Worm (Caenorhabditis elegans) whole organism, L1 larva: ENCODE measurements around the gene spe-6.
A peak's percentile ranks its signal among the peaks of the same experiment; 100 is the strongest.

Experiments used
- C04F5.9 ChIP-seq: sonication (generic microtip); optimal IDR thresholded peaks from 2 replicates; lab custom pipeline; 2016; ENCODE audit warnings: missing genetic modification characterization, missing compliant biosample characterization
- C16A3.4 ChIP-seq: fragments of 150-350 bp; optimal IDR thresholded peaks from 2 replicates; lab custom pipeline; 2014; ENCODE audit warnings: missing biosample characterization, missing genetic modification characterization
- C34B4.2 ChIP-seq: sonication (generic microtip); optimal IDR thresholded peaks from 2 replicates; lab custom pipeline; 2017; ENCODE audit warnings: mild to moderate bottlenecking, missing genetic modification characterization, missing compliant biosample characterization
- F16B12.6 ChIP-seq: fragments of 150-350 bp; optimal IDR thresholded peaks from 2 replicates; lab custom pipeline; 2014; ENCODE audit warnings: missing biosample characterization, missing genetic modification characterization
- aha-1 ChIP-seq: fragments of 150-350 bp; optimal IDR thresholded peaks from 2 replicates; lab custom pipeline; 2014; ENCODE audit warnings: missing biosample characterization, missing genetic modification characterization
- alr-1 ChIP-seq: fragments of 200-800 bp; sonication (Bioruptor generic); optimal IDR thresholded peaks from 2 replicates; lab custom pipeline; 2018; ENCODE audit warnings: borderline replicate concordance, mild to moderate bottlenecking, missing genetic modification characterization, missing compliant biosample characterization
- blmp-1 ChIP-seq: fragments of 150-350 bp; optimal IDR thresholded peaks from 2 replicates; lab custom pipeline; 2014; ENCODE audit warnings: missing biosample characterization, missing genetic modification characterization
- ceh-63 ChIP-seq: fragments of 200-800 bp; sonication (Bioruptor generic); optimal IDR thresholded peaks from 2 replicates; lab custom pipeline; 2018; ENCODE audit warnings: mild to moderate bottlenecking, missing genetic modification characterization, missing compliant biosample characterization
- ceh-88 ChIP-seq: fragments of 200-800 bp; sonication (Bioruptor generic); IDR thresholded peaks from 2 replicates; pipeline ENCODE4 v1.3.6; 2022; ENCODE audit warnings: missing genetic modification characterization, missing compliant biosample characterization
- dpl-1 ChIP-seq, 3 experiments: fragments of 150-350 bp in 2 of 3; sonication (generic microtip) in 1 of 3; optimal IDR thresholded peaks; 2 replicates each; lab custom pipeline; 2014 to 2017; ENCODE audit warnings: missing biosample characterization in 3 of 3, missing genetic modification characterization in 3 of 3, missing genetic modification reagents in 3 of 3
- dsc-1 ChIP-seq: sonication (generic microtip); optimal IDR thresholded peaks from 2 replicates; lab custom pipeline; 2016; ENCODE audit warnings: mild to moderate bottlenecking, missing genetic modification characterization, missing compliant biosample characterization
- efl-1 ChIP-seq, 4 experiments: fragments of 150-350 bp; optimal IDR thresholded peaks in 3 of 4; peaks in 1 of 4; 1 replicate in 1 of 4; 2 replicates in 3 of 4; lab custom pipeline; 2014; ENCODE audit warnings: missing biosample characterization in 2 of 4, missing genetic modification characterization in 2 of 4, missing genetic modification reagents in 2 of 4
- egl-13 ChIP-seq: sonication (generic microtip); optimal IDR thresholded peaks from 2 replicates; lab custom pipeline; 2016; ENCODE audit warnings: missing genotype, missing genetic modification reagents, missing genetic modification characterization, missing compliant biosample characterization
- elt-2 ChIP-seq: sonication (generic microtip); optimal IDR thresholded peaks from 2 replicates; lab custom pipeline; 2016; ENCODE audit warnings: missing genetic modification characterization, mild to moderate bottlenecking, inconsistent platforms, missing compliant biosample characterization, missing genetic modification reagents
- elt-3 ChIP-seq, 6 experiments: fragments of 150-350 bp in 1 of 6; sonication (generic microtip); optimal IDR thresholded peaks; 2 replicates each; lab custom pipeline; 2017 to 2018; ENCODE audit warnings: missing biosample characterization in 6 of 6, missing genetic modification characterization in 6 of 6, inconsistent platforms in 1 of 6
- grh-1 ChIP-seq: fragments of 200-800 bp; sonication (Bioruptor generic); IDR thresholded peaks from 2 replicates; pipeline ENCODE4 v1.3.6; 2022; ENCODE audit warnings: missing genetic modification reagents, missing genetic modification characterization, missing compliant biosample characterization
- hlh-17 ChIP-seq: fragments of 200-800 bp; sonication (Bioruptor generic); optimal IDR thresholded peaks from 2 replicates; lab custom pipeline; 2018; ENCODE audit warnings: missing genetic modification characterization, mild to moderate bottlenecking, missing compliant biosample characterization, moderate library complexity, borderline replicate concordance
- jun-1 ChIP-seq: fragments of 150-350 bp; optimal IDR thresholded peaks from 2 replicates; lab custom pipeline; 2014; ENCODE audit warnings: missing biosample characterization, missing genetic modification reagents, missing genetic modification characterization
- lin-14 ChIP-seq: fragments of 200-800 bp; sonication (Bioruptor generic); optimal IDR thresholded peaks from 2 replicates; lab custom pipeline; 2018; ENCODE audit warnings: mild to moderate bottlenecking, missing genetic modification characterization, moderate library complexity, missing compliant biosample characterization
- lin-15B ChIP-seq: fragments of 150-350 bp; sonication (generic microtip); optimal IDR thresholded peaks from 3 replicates; lab custom pipeline; 2014; ENCODE audit warnings: missing biosample characterization, missing genetic modification characterization
- lin-35 ChIP-seq, 2 experiments: fragments of 150-350 bp; optimal IDR thresholded peaks; 2 replicates each; lab custom pipeline; 2014; ENCODE audit warnings: missing biosample characterization in 2 of 2, missing genetic modification characterization in 2 of 2, missing genetic modification reagents in 2 of 2
- lsy-2 ChIP-seq, 2 experiments: fragments of 150-350 bp; optimal IDR thresholded peaks; 2 replicates each; lab custom pipeline; 2014; ENCODE audit warnings: missing biosample characterization in 2 of 2, missing genetic modification characterization in 2 of 2
- nhr-12 ChIP-seq: sonication (generic microtip); optimal IDR thresholded peaks from 2 replicates; lab custom pipeline; 2017; ENCODE audit warnings: missing biosample characterization, missing genetic modification characterization
- nhr-20 ChIP-seq: sonication (generic microtip); optimal IDR thresholded peaks from 2 replicates; lab custom pipeline; 2016; ENCODE audit warnings: mild to moderate bottlenecking, missing genetic modification characterization, missing compliant biosample characterization
- nhr-237 ChIP-seq: fragments of 150-350 bp; optimal IDR thresholded peaks from 2 replicates; lab custom pipeline; 2014; ENCODE audit warnings: missing biosample characterization, missing genetic modification characterization
- nhr-47 ChIP-seq: sonication (generic microtip); optimal IDR thresholded peaks from 2 replicates; lab custom pipeline; 2016; ENCODE audit warnings: mild to moderate bottlenecking, missing genetic modification characterization, moderate library complexity, missing compliant biosample characterization
- nhr-71 ChIP-seq: sonication (generic microtip); optimal IDR thresholded peaks from 2 replicates; lab custom pipeline; 2016; ENCODE audit warnings: mild to moderate bottlenecking, missing genetic modification characterization, moderate library complexity, missing compliant biosample characterization
- nhr-84 ChIP-seq: sonication (generic microtip); optimal IDR thresholded peaks from 2 replicates; lab custom pipeline; 2017; ENCODE audit warnings: missing biosample characterization, missing genetic modification characterization
- nhr-85 ChIP-seq: sonication (generic microtip); peaks from one replicate; lab custom pipeline; 2016; ENCODE audit warnings: missing genetic modification characterization, inconsistent platforms, missing compliant biosample characterization
- nhr-90 ChIP-seq: sonication (generic microtip); optimal IDR thresholded peaks from 2 replicates; lab custom pipeline; 2016; ENCODE audit warnings: mild to moderate bottlenecking, missing genetic modification characterization, missing compliant biosample characterization; ENCODE audit not compliant: poor library complexity
- pqm-1 ChIP-seq: sonication (generic microtip); optimal IDR thresholded peaks from 3 replicates; lab custom pipeline; 2017; ENCODE audit warnings: missing biosample characterization, missing genetic modification characterization
- skn-1 ChIP-seq: fragments of 150-350 bp; optimal IDR thresholded peaks from 2 replicates; lab custom pipeline; 2014; ENCODE audit warnings: missing biosample characterization, missing genetic modification characterization
- snu-23 ChIP-seq: sonication (generic microtip); optimal IDR thresholded peaks from 2 replicates; lab custom pipeline; 2016; ENCODE audit warnings: missing genetic modification characterization, missing compliant biosample characterization
- sup-37 ChIP-seq: fragments of 200-800 bp; sonication (Bioruptor generic); optimal IDR thresholded peaks from 2 replicates; lab custom pipeline; 2018; ENCODE audit warnings: mild to moderate bottlenecking, missing genetic modification characterization, missing compliant biosample characterization
- swsn-7 ChIP-seq: sonication (generic microtip); optimal IDR thresholded peaks from 2 replicates; lab custom pipeline; 2016; ENCODE audit warnings: missing genetic modification characterization, missing compliant biosample characterization
- unc-30 ChIP-seq: sonication (generic microtip); optimal IDR thresholded peaks from 2 replicates; lab custom pipeline; 2017; ENCODE audit warnings: missing biosample characterization, missing genetic modification characterization
- unc-62 ChIP-seq: fragments of 150-350 bp; optimal IDR thresholded peaks from 2 replicates; lab custom pipeline; 2014; ENCODE audit warnings: missing biosample characterization, missing genetic modification reagents, missing genetic modification characterization
- unc-86 ChIP-seq: sonication (generic microtip); optimal IDR thresholded peaks from 2 replicates; lab custom pipeline; 2016; ENCODE audit warnings: missing genetic modification characterization, missing compliant biosample characterization
- unc-98 ChIP-seq: fragments of 200-800 bp; sonication (Bioruptor generic); IDR thresholded peaks from 2 replicates; pipeline ENCODE4 v1.3.6; 2022; ENCODE audit warnings: missing genetic modification characterization, missing compliant biosample characterization
- vab-15 ChIP-seq: sonication (generic microtip); optimal IDR thresholded peaks from 2 replicates; lab custom pipeline; 2017; ENCODE audit warnings: missing genotype, mild to moderate bottlenecking, missing genetic modification characterization, missing compliant biosample characterization
- xbp-1 ChIP-seq: sonication (generic microtip); optimal IDR thresholded peaks from 2 replicates; lab custom pipeline; 2016; ENCODE audit warnings: missing genetic modification characterization, missing compliant biosample characterization
- zag-1 ChIP-seq: fragments of 150-350 bp; optimal IDR thresholded peaks from 2 replicates; lab custom pipeline; 2014; ENCODE audit warnings: missing biosample characterization, missing genetic modification characterization
- ztf-11 ChIP-seq, 2 experiments: sonication (generic microtip); optimal IDR thresholded peaks; 2 replicates each; lab custom pipeline; 2016 to 2017; ENCODE audit warnings: missing genetic modification characterization in 2 of 2, missing biosample characterization in 1 of 2, missing compliant biosample characterization in 1 of 2

spe-6 gene

DNA sequence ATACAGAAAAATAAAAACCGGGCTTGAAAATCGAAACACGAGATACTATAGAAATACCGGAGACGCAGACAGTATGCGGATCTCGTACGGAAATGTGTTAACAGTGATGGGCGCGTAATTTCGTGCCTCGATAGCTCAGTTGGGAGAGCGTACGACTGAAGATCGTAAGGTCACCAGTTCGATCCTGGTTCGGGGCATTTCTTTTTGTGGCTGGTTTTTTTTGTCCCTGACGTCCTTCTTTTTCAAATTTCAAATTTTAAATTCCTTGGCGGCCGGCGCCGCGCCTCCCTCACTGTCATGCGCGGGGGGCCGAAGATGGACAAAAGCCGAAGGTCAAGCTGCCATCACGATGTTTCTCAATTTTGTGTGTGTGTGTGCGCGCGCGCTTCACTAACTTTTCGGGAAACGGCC is 49.4 kb downstream of the spe-6 start (continued):
- TF ChIP-seq alr-1 (tag; lab: Kevin White, UChicago): no peak
- TF ChIP-seq unc-86 (tag; lab: Kevin White, UChicago): no peak
- no peak for TF ChIP-seq zag-1 (tag; lab: Kevin White, UChicago)
- TF ChIP-seq nhr-71: peak; percentile 47
- TF ChIP-seq xbp-1 (tag; lab: Kevin White, UChicago): no peak
- no peak for TF ChIP-seq ceh-88 (GFP tag; lab: Robert Waterston, UW)
- no peak for TF ChIP-seq skn-1 (tag; lab: Kevin White, UChicago)
- TF ChIP-seq C04F5.9 (tag; lab: Kevin White, UChicago): no peak
- TF ChIP-seq F16B12.6 (tag; lab: Kevin White, UChicago): no peak
- no peak for TF ChIP-seq nhr-84 (tag; lab: Kevin White, UChicago)
- no peak for TF ChIP-seq elt-2
- TF ChIP-seq nhr-237 (tag; lab: Kevin White, UChicago): no peak
- no peak for TF ChIP-seq lin-15B (tag; lab: Kevin White, UChicago)
- TF ChIP-seq unc-62 (GFP tag; lab: Kevin White, UChicago): no peak
- no peak for TF ChIP-seq C34B4.2 (tag; lab: Kevin White, UChicago)
- no peak for TF ChIP-seq ceh-63 (GFP tag; lab: Kevin White, UChicago)
- TF ChIP-seq unc-98 (GFP tag; lab: Robert Waterston, UW): no peak

DNA sequence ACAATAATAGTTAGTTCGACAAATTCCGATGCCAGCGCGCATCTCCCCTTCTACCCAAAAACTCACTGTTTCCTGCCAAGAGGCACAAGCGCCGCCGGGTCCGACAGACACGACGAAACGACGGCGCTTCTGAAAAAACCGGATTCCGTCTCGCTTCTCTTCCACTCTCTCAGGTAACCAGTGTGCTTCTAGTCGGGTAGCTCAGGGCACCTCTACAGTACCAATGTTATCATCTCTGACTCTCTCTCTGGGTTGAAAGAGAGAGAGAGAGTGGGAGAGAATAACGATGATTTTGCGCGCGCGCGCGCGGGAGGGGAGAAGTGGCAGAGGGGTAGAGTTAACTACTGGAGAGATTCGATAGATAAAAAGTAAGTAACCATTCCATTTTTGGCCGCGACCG is 51.6 kb downstream of the spe-6 start:
- TF ChIP-seq hlh-17 (GFP tag; lab: Kevin White, UChicago) (no peak), nhr-12 (tag; lab: Kevin White, UChicago) (no peak), pqm-1 (tag; lab: Kevin White, UChicago) (no peak), nhr-90 (peak; percentile 0), lin-35 (GFP tag; optimal IDR thresholded peaks at IDR 0.05; lab: Kevin White, UChicago) (peak in 1 of 2 experiments; percentile 31), swsn-7 (tag; lab: Kevin White, UChicago) (peak; percentile 19), nhr-84 (tag; lab: Kevin White, UChicago) (no peak), alr-1 (tag; lab: Kevin White, UChicago) (no peak), efl-1 (optimal IDR thresholded peaks at IDR 0.05; lab: Kevin White, UChicago) (peak; percentile 24 to 30), efl-1 (GFP tag; optimal IDR thresholded peaks at IDR 0.05 in 1 of 2; lab: Kevin White, UChicago) (peak; percentile 7 to 84), C16A3.4 (tag; lab: Kevin White, UChicago) (peak; percentile 21), nhr-71 (peak; percentile 17), lsy-2 (tag; optimal IDR thresholded peaks at IDR 0.05; lab: Kevin White, UChicago) (peak in 1 of 2 experiments; percentile 57), sup-37 (no peak), nhr-20 (peak; percentile 20), lin-14 (peak; percentile 50), ztf-11 (tag; optimal IDR thresholded peaks at IDR 0.05; lab: Kevin White, UChicago) (no peak), blmp-1 (peak; percentile 36), egl-13 (tag; lab: Kevin White, UChicago) (no peak), unc-30 (tag; lab: Kevin White, UChicago) (no peak), aha-1 (tag; lab: Kevin White, UChicago) (no peak), vab-15 (tag; lab: Kevin White, UChicago) (no peak), dpl-1 (GFP tag; optimal IDR thresholded peaks at IDR 0.05; lab: Kevin White, UChicago) (peak; percentile 2 to 44 (median 26)), snu-23 (GFP tag; lab: Kevin White, UChicago) (peak; percentile 12), zag-1 (tag; lab: Kevin White, UChicago) (no peak), ceh-88 (GFP tag; lab: Robert Waterston, UW) (no peak), jun-1 (tag; lab: Kevin White, UChicago) (no peak), nhr-85 (peak; percentile 70), skn-1 (tag; lab: Kevin White, UChicago) (peak; percentile 56), nhr-47 (tag; lab: Kevin White, UChicago) (peak; percentile 19), elt-3 (tag; optimal IDR thresholded peaks at IDR 0.05; lab: Kevin White, UChicago) (peak in 3 of 6 experiments; percentile 14 to 45 (median 26)), dsc-1 (no peak), grh-1 (GFP tag; lab: Robert Waterston, UW) (peak; percentile 65)
